In the genomic region with DNA sequence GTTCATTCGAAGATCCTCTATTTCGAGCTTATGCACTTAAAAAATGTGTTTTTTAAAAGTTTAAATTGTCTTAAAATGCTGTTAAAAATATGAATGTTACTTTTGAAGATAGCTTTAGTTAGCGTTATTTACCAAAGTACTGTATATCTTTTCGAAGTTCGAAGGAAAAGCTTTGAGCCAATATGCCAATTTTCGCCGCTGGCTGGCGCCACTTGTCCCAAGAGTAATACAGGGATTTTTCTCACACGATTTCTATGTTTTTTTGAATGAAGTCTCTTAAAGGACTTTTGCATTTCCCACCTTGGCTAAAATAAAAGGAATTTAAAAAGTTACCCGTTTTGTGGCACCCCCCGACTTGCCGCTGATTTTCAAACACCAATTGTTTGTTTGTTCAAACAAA, we compare ENCODE assay signal across 2 fruit fly cellular contexts.
TF ChIP-seq lines count a peak whose summit lies in the region.

No protein-coding gene starts in this region.

- TF ChIP-seq CTCF in whole organism, embryonic (GFP tag; optimal IDR thresholded peaks at IDR 0.05; lab: Kevin White, UChicago): peak; percentile 84

TF ChIP-seq in whole organism, embryonic, 481 proteins besides CTCF, POLR2A, EP300 and RAD21:
- TF ChIP-seq wek (GFP tag; optimal IDR thresholded peaks at IDR 0.05; lab: Kevin White, UChicago) (no peak), CG15269 (tag; optimal IDR thresholded peaks at IDR 0.05; lab: Kevin White, UChicago) (no peak), NC2α (GFP tag; optimal IDR thresholded peaks at IDR 0.05; lab: Kevin White, UChicago) (no peak), wor (GFP tag; IDR thresholded peaks at IDR 0.05; lab: Robert Waterston, UW) (no peak), hb (GFP tag; IDR thresholded peaks at IDR 0.05; lab: Robert Waterston, UW; ENCODE audit: partially characterized antibody) (no peak), abd-A (tag; optimal IDR thresholded peaks at IDR 0.05; lab: Kevin White, UChicago) (no peak), Dad (GFP tag; optimal IDR thresholded peaks at IDR 0.05; lab: Kevin White, UChicago) (no peak), insv (GFP tag; optimal IDR thresholded peaks at IDR 0.05; lab: Kevin White, UChicago) (no peak), crp (GFP tag; optimal IDR thresholded peaks at IDR 0.05; lab: Kevin White, UChicago) (no peak), CG13775 (GFP tag; optimal IDR thresholded peaks at IDR 0.05; lab: Kevin White, UChicago) (no peak), yki (optimal IDR thresholded peaks at IDR 0.05; lab: Kevin White, UChicago) (no peak), Adf1 (GFP tag; IDR thresholded peaks at IDR 0.05; lab: Robert Waterston, UW) (no peak), Fer3 (tag; optimal IDR thresholded peaks at IDR 0.05; lab: Kevin White, UChicago) (no peak), chm (GFP tag; IDR thresholded peaks at IDR 0.05; lab: Robert Waterston, UW) (no peak), Asciz (GFP tag; optimal IDR thresholded peaks at IDR 0.05; lab: Kevin White, UChicago) (no peak), CG33213 (GFP tag; optimal IDR thresholded peaks at IDR 0.05; lab: Kevin White, UChicago) (no peak), gt (GFP tag; IDR thresholded peaks at IDR 0.05; lab: Robert Waterston, UW) (no peak), Dref (GFP tag; IDR thresholded peaks at IDR 0.05; lab: Robert Waterston, UW) (no peak), Jarid2 (GFP tag; optimal IDR thresholded peaks at IDR 0.05; lab: Kevin White, UChicago) (no peak)

TF ChIP-seq in whole organism, prepupa, 60 proteins besides CTCF, POLR2A, EP300 and RAD21:
- TF ChIP-seq svp (GFP tag; lab: Kevin White, UChicago) (peak; percentile 1), CG7368 (GFP tag; optimal IDR thresholded peaks at IDR 0.05; lab: Kevin White, UChicago) (no peak)
TF ChIP-seq in whole organism, prepupa: peak in this region for 1.
